Worm (Caenorhabditis elegans): Measurements from ENCODE around the gene gldi-2.

DNA sequence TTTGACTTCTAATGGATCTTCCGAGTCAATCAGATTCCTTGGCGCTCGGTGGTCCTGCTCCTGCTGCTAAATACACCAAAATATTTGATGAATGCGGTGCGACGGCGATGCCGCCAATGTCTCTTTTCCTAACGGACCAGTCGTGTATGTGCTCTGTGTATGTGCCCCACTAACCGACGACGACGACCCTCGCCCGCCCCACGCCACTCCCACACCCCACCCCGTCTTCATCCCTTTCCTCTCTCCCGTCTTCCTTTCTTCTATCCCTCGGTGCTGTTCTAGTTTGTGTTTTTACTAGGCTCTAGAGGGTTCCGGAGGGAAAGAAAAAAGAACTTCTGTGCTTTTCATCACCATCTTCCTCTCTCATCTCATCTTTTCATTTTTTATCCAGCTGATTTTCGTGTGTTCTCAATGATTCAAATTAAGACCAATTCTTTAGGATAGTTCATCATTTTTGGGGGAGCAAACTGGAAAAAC lies 51.4 kb downstream of the gldi-2 start, which contains the start of gene egl-27:
- TF ChIP-seq dmd-4 (tag; optimal IDR thresholded peaks at IDR 0.05) (no peak), zag-1 (tag; optimal IDR thresholded peaks at IDR 0.05) (no peak)
